Fruit fly (Drosophila melanogaster): ENCODE data around the gene cm.

Gene cm

DNA sequence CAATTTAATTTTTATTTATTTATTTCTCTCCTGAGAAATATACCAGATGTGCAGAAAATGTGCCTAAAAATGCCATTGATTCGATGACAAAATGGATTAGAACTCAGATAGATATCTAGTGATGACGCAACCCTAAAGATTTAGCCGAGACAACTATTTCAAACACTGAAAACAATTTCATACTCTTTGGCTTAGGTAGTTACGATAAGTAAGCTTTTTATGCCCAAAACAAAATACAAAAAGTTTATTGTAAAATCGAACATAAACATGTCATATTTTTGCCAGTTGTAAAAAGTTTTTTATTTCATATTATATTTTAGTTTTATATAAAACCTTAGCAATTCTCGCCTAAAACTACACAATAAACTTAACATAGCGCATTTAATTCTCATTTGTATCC lies 37.6 kb downstream of the cm start, which contains the start of gene CG3040 (continued):
- TF ChIP-seq gcm (GFP tag; optimal IDR thresholded peaks at IDR 0.05) (peak; percentile 28), slbo (GFP tag; IDR thresholded peaks at IDR 0.05) (peak; percentile 78), pnt (GFP tag; optimal IDR thresholded peaks at IDR 0.05) (no peak), CG12744 (GFP tag; optimal IDR thresholded peaks at IDR 0.05) (no peak), dimm (GFP tag; IDR thresholded peaks at IDR 0.05) (no peak), D19B (GFP tag; optimal IDR thresholded peaks at IDR 0.05) (no peak), fru (optimal IDR thresholded peaks at IDR 0.05) (no peak), CG14965 (GFP tag; optimal IDR thresholded peaks at IDR 0.05; ENCODE audit: borderline replicate concordance) (no peak), Fer3 (tag; optimal IDR thresholded peaks at IDR 0.05) (peak; percentile 26), Poxn (GFP tag; IDR thresholded peaks at IDR 0.05) (no peak), lbe (GFP tag; optimal IDR thresholded peaks at IDR 0.05) (no peak), Dip2 (GFP tag; IDR thresholded peaks at IDR 0.05) (no peak), Mes4 (GFP tag; optimal IDR thresholded peaks at IDR 0.05) (no peak), CG8924 (tag; optimal IDR thresholded peaks at IDR 0.05) (peak; percentile 42), CG4328 (GFP tag; optimal IDR thresholded peaks at IDR 0.05) (no peak), CG8944 (GFP tag; optimal IDR thresholded peaks at IDR 0.05) (peak; percentile 1), CG9817 (tag; optimal IDR thresholded peaks at IDR 0.05) (no peak), pan (optimal IDR thresholded peaks at IDR 0.05) (no peak), pan (GFP tag; optimal IDR thresholded peaks at IDR 0.05 in 1 of 2, IDR thresholded peaks at IDR 0.05 in 1 of 2) (no peak), MTF-1 (GFP tag; optimal IDR thresholded peaks at IDR 0.05; ENCODE audit: borderline replicate concordance) (no peak), CG1792 (GFP tag; optimal IDR thresholded peaks at IDR 0.05) (no peak), kay (GFP tag; optimal IDR thresholded peaks at IDR 0.05) (no peak), dan (GFP tag; IDR thresholded peaks at IDR 0.05) (no peak), Ets65A (GFP tag) (no peak), CG15696 (tag; optimal IDR thresholded peaks at IDR 0.05) (peak; percentile 17), Opbp (GFP tag; IDR thresholded peaks at IDR 0.05; ENCODE audit: partially characterized antibody) (no peak), Bteb2 (GFP tag; optimal IDR thresholded peaks at IDR 0.05) (no peak), az2 (GFP tag; optimal IDR thresholded peaks at IDR 0.05) (peak; percentile 1), CG7357 (GFP tag; IDR thresholded peaks at IDR 0.05) (no peak), CG18764 (GFP tag; optimal IDR thresholded peaks at IDR 0.05) (no peak), CG12219 (GFP tag; optimal IDR thresholded peaks at IDR 0.05) (no peak), CG32532 (GFP tag; IDR thresholded peaks at IDR 0.05) (peak; percentile 63), CG11560 (tag; IDR thresholded peaks at IDR 0.05) (no peak), org-1 (GFP tag; optimal IDR thresholded peaks at IDR 0.05) (no peak), CG31224 (GFP tag; IDR thresholded peaks at IDR 0.05) (no peak), E2f1 (GFP tag; IDR thresholded peaks at IDR 0.05) (peak; percentile 18; the same call in 1 of the 2 replicates), sima (GFP tag; optimal IDR thresholded peaks at IDR 0.05) (no peak), nerfin-1 (tag; optimal IDR thresholded peaks at IDR 0.05) (no peak), aop (GFP tag; IDR thresholded peaks at IDR 0.05) (no peak), luna (GFP tag; optimal IDR thresholded peaks at IDR 0.05) (no peak), inv (GFP tag; IDR thresholded peaks at IDR 0.05; ENCODE audit: partially characterized antibody) (no peak), croc (GFP tag; conservative IDR thresholded peaks at IDR 0.05) (no peak), Xrp1 (GFP tag; IDR thresholded peaks at IDR 0.05) (peak; percentile 50), Hr3 (GFP tag; optimal IDR thresholded peaks at IDR 0.05) (peak; percentile 32), CG3065 (GFP tag; optimal IDR thresholded peaks at IDR 0.05) (peak; percentile 2), CG34422 (GFP tag; IDR thresholded peaks at IDR 0.05) (no peak), tgo (GFP tag; IDR thresholded peaks at IDR 0.05) (no peak), pum (GFP tag; optimal IDR thresholded peaks at IDR 0.05) (peak; percentile 30), CG18619 (GFP tag; optimal IDR thresholded peaks at IDR 0.05) (peak; percentile 21), hb (GFP tag; IDR thresholded peaks at IDR 0.05; ENCODE audit: partially characterized antibody) (no peak), Dp (GFP tag; optimal IDR thresholded peaks at IDR 0.05) (peak; percentile 11), CG18476 (GFP tag; optimal IDR thresholded peaks at IDR 0.05) (no peak), tio (GFP tag; optimal IDR thresholded peaks at IDR 0.05) (no peak)
